Fruit fly (Drosophila melanogaster) whole organism, adult: ENCODE measurements around the gene CG31928.

Experiments used
- CG14711 ChIP-seq: fragments of 200-800 bp; sonication (Bioruptor generic); optimal IDR thresholded peaks from 2 replicates; lab custom pipeline; 2018; ENCODE audit warnings: missing biosample characterization, mild to moderate bottlenecking, missing genetic modification characterization, moderate library complexity
- CG1620 ChIP-seq: fragments of 200-800 bp; sonication (Bioruptor generic); optimal IDR thresholded peaks from 2 replicates; lab custom pipeline; 2016; ENCODE audit warnings: missing biosample characterization, missing genetic modification characterization
- CG5204 ChIP-seq: fragments of 200-800 bp; sonication (Bioruptor generic); optimal IDR thresholded peaks from 2 replicates; lab custom pipeline; 2016; ENCODE audit warnings: missing biosample characterization, missing genetic modification characterization
- CG7045 ChIP-seq: fragments of 200-800 bp; sonication (Bioruptor generic); optimal IDR thresholded peaks from 2 replicates; lab custom pipeline; 2017; ENCODE audit warnings: missing biosample characterization, mild to moderate bottlenecking, missing genetic modification characterization
- Crg-1 ChIP-seq: fragments of 200-800 bp; sonication (Bioruptor generic); optimal IDR thresholded peaks from 2 replicates; lab custom pipeline; 2016; ENCODE audit warnings: missing biosample characterization, missing genetic modification characterization
- Hr96 ChIP-seq: fragments of 200-800 bp; sonication (Bioruptor generic); optimal IDR thresholded peaks from 2 replicates; lab custom pipeline; 2016; ENCODE audit warnings: missing biosample characterization, missing genetic modification characterization
- Mnt ChIP-seq: fragments of 200-800 bp; sonication (Bioruptor generic); optimal IDR thresholded peaks from 2 replicates; lab custom pipeline; 2016; ENCODE audit warnings: missing biosample characterization, mild to moderate bottlenecking, missing genetic modification characterization
- bab1 ChIP-seq: fragments of 200-800 bp; sonication (Bioruptor generic); optimal IDR thresholded peaks from 3 replicates; lab custom pipeline; 2019; ENCODE audit warnings: missing biosample characterization, mild to moderate bottlenecking, missing genetic modification characterization, moderate library complexity
- cic ChIP-seq: fragments of 200-800 bp; sonication (Bioruptor generic); optimal IDR thresholded peaks from 2 replicates; lab custom pipeline; 2017; ENCODE audit warnings: missing biosample characterization, mild to moderate bottlenecking, missing genetic modification characterization, moderate library complexity
- kay ChIP-seq: fragments of 200-800 bp; sonication (Bioruptor generic); peaks from one replicate; lab custom pipeline; 2016; ENCODE audit warnings: missing biosample characterization, missing genetic modification characterization, borderline replicate concordance
- ovo ChIP-seq: fragments of 200-800 bp; sonication (Bioruptor generic); optimal IDR thresholded peaks from 2 replicates; lab custom pipeline; 2016; ENCODE audit warnings: missing biosample characterization, missing genetic modification characterization
- pad ChIP-seq: fragments of 200-800 bp; sonication (Bioruptor generic); optimal IDR thresholded peaks from 3 replicates; lab custom pipeline; 2017; ENCODE audit warnings: missing biosample characterization, missing genetic modification characterization, mild to moderate bottlenecking, moderate library complexity, missing genetic modification reagents
- tj ChIP-seq: fragments of 200-800 bp; sonication (Bioruptor generic); optimal IDR thresholded peaks from 3 replicates; lab custom pipeline; 2017; ENCODE audit warnings: missing biosample characterization, mild to moderate bottlenecking, missing genetic modification characterization, moderate library complexity
- toe ChIP-seq: fragments of 200-800 bp; sonication (Bioruptor generic); optimal IDR thresholded peaks from 2 replicates; lab custom pipeline; 2016; ENCODE audit warnings: missing biosample characterization, missing genetic modification characterization

DNA sequence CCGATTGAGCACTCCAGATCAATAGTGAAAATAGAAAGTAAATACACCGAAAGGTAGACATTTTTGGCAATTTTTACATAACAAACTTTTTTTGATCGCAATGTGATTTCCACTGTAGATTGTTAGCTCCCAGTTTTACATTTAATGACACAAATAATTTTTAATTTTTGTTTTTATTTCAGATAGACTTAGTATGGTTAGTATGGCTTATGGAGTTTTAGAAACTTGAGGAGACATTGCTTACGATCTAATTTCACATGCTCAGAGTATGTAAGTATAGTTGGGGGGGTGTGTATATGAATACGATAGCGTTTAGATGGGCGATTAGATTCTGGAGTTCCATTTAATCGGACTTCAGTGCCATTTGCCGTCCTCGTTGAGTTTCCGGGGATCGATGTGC, 25.3 kb downstream of the CG31928 start, which contains the start of gene CG18132:
- no peak for TF ChIP-seq ovo (GFP tag; lab: Kevin White, UChicago)
- no peak for TF ChIP-seq CG1620 (GFP tag; lab: Kevin White, UChicago)
- no peak for TF ChIP-seq pad (GFP tag; lab: Kevin White, UChicago)
- TF ChIP-seq Crg-1 (GFP tag; lab: Kevin White, UChicago) = no peak
- TF ChIP-seq cic = no peak
- TF ChIP-seq CG14711 = no peak
- no peak for TF ChIP-seq Hr96 (GFP tag; lab: Kevin White, UChicago)
- TF ChIP-seq kay = no peak
- TF ChIP-seq tj = no peak
- no peak for TF ChIP-seq CG5204 (GFP tag; lab: Kevin White, UChicago)
- no peak for TF ChIP-seq CG7045
- no peak for TF ChIP-seq Mnt (GFP tag; lab: Kevin White, UChicago)
- no peak for TF ChIP-seq toe (GFP tag; lab: Kevin White, UChicago)
- TF ChIP-seq bab1 = no peak
